Worm (Caenorhabditis elegans): Measurements from ENCODE around the gene drl-1.

drl-1 gene

DNA sequence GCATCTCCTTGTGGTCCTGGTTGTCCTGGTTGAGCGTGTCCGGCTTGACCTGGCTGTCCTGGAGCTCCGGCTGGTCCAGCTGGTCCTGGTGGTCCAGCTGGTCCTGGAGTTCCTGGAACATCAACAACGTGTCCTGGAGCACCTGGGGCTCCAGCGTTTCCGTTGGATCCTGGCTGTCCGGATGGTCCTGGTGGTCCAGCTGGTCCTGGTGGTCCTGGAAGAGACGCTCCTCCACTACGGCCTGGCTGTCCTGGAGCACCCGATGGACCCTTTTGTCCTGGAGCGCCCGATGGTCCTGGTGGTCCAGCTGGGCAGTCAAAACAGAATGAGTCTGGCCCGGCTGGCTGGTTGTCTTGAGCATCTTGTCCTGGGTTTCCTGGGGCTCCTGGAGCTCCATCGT, 781 bp downstream of the drl-1 start:
- no peak for TF ChIP-seq hmg-4 (GFP tag; optimal IDR thresholded peaks at IDR 0.05)
- TF ChIP-seq ceh-36 (tag; optimal IDR thresholded peaks at IDR 0.05), result no peak
- no peak for TF ChIP-seq ets-7 (tag; optimal IDR thresholded peaks at IDR 0.05)

DNA sequence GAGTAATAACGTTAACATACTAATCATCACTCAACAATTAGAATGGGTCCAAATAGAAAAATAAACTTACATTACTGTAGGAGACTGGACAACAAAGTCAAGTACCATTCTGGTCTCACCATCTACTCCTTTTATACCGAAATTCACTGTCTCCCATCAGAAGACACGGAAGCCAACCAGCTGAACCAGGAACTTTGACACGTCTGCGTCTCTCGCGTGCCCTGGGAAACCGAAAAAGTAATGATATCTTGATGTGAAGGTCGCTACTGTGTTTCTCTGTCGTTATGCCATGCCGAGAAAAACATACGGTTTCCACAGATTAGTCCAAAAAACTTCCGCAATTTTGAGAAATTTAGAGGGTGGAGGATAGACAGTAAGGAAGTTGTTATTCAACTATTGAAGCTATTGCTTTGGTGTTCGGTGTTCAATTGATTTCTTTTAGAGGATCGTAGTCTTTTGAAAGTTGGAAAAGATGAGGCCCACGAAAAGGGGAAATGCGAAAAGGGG, 1.8 kb downstream of the drl-1 start, which contains the start of gene col-101:
Gene col-101, minus strand, starts transcription at position 457 of the 507 bp plus-strand sequence.
- TF ChIP-seq tbx-11 (GFP tag; IDR thresholded peaks at IDR 0.05), result no peak
- no peak for TF ChIP-seq ama-1 (optimal IDR thresholded peaks at IDR 0.05)

DNA sequence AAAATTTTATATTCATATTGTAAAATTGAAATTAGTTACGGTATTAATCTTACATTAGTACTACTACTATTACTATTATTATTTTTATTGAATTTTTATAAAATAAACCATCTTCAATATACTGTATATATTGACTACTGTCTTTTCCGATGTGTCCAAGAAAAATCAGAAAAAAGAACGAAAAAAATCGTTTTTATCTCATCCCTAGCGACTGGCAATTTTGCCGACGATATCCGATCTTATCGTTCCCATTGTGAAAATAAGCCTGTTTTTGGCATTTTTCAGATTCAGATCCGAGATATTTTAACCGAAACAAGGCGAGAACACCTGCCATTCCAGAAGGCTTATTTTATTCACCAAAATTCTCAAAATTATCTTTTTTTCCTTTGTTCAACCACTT, 5.7 kb downstream of the drl-1 start, which contains the start of gene F18F11.4:
Gene F18F11.4, plus strand, starts transcription at position 301 of the 400 bp plus-strand sequence.
- no peak for TF ChIP-seq hmg-4 (GFP tag; optimal IDR thresholded peaks at IDR 0.05)
- TF ChIP-seq F13C5.2 (tag; optimal IDR thresholded peaks at IDR 0.05), result no peak
- no peak for TF ChIP-seq ama-1 (optimal IDR thresholded peaks at IDR 0.05)
- no peak for TF ChIP-seq tbx-11 (GFP tag; IDR thresholded peaks at IDR 0.05)
- no peak for TF ChIP-seq hmbx-1 (tag; optimal IDR thresholded peaks at IDR 0.05)
- no peak for TF ChIP-seq B0310.2 (tag; optimal IDR thresholded peaks at IDR 0.05)
- TF ChIP-seq tbx-37 (GFP tag; conservative IDR thresholded peaks at IDR 0.05), result no peak
- no peak for TF ChIP-seq flt-1 (GFP tag; IDR thresholded peaks at IDR 0.05)
- TF ChIP-seq pes-1 (GFP tag; IDR thresholded peaks at IDR 0.05), result no peak
- TF ChIP-seq scrt-1 (GFP tag; IDR thresholded peaks at IDR 0.05), result no peak
- no peak for TF ChIP-seq sea-1 (GFP tag; conservative IDR thresholded peaks at IDR 0.05)
- no peak for TF ChIP-seq tra-4 (tag; optimal IDR thresholded peaks at IDR 0.05)
- no peak for TF ChIP-seq ets-7 (tag; optimal IDR thresholded peaks at IDR 0.05)
- TF ChIP-seq hnd-1 (tag; optimal IDR thresholded peaks at IDR 0.05), result no peak
- TF ChIP-seq ceh-13 (GFP tag; optimal IDR thresholded peaks at IDR 0.05), result no peak
- no peak for TF ChIP-seq aly-1 (tag; optimal IDR thresholded peaks at IDR 0.05)
- no peak for TF ChIP-seq ceh-36 (tag; optimal IDR thresholded peaks at IDR 0.05)

DNA sequence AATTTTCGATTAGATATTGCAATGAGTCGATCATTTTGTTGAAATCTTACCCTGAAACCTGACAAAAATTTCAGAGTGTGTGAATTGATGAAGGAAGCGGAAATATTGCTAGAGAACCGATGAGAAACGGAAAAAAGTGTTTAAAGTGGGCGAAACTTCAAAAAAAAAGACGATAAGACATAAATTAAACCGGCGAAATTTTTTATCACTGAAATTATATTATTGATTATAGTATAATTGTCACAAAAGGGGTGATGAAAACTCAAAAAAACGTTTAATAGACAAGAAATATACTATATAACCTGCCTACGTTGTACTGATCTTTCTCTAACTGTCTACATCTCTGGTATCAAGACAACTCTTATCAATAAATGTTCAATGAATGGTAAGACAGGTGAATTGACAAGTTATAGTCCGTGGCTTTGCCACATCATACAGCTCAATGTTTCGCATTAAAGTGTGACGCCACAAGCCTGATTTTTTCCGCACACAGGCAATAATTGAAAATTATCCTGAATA, 12.3 kb downstream of the drl-1 start, which contains the start of gene pxmp-4:
Gene pxmp-4, minus strand, starts transcription at position 51 of the 519 bp plus-strand sequence.
- TF ChIP-seq ets-7 (tag; optimal IDR thresholded peaks at IDR 0.05) (no peak), ceh-13 (GFP tag; optimal IDR thresholded peaks at IDR 0.05) (no peak), scrt-1 (GFP tag; IDR thresholded peaks at IDR 0.05) (no peak), pes-1 (GFP tag; IDR thresholded peaks at IDR 0.05) (no peak), tbx-11 (GFP tag; IDR thresholded peaks at IDR 0.05) (no peak), hmbx-1 (tag; optimal IDR thresholded peaks at IDR 0.05) (no peak), tra-4 (tag; optimal IDR thresholded peaks at IDR 0.05) (no peak), aly-1 (tag; optimal IDR thresholded peaks at IDR 0.05) (no peak), ama-1 (optimal IDR thresholded peaks at IDR 0.05) (no peak), sea-1 (GFP tag; conservative IDR thresholded peaks at IDR 0.05) (no peak)

DNA sequence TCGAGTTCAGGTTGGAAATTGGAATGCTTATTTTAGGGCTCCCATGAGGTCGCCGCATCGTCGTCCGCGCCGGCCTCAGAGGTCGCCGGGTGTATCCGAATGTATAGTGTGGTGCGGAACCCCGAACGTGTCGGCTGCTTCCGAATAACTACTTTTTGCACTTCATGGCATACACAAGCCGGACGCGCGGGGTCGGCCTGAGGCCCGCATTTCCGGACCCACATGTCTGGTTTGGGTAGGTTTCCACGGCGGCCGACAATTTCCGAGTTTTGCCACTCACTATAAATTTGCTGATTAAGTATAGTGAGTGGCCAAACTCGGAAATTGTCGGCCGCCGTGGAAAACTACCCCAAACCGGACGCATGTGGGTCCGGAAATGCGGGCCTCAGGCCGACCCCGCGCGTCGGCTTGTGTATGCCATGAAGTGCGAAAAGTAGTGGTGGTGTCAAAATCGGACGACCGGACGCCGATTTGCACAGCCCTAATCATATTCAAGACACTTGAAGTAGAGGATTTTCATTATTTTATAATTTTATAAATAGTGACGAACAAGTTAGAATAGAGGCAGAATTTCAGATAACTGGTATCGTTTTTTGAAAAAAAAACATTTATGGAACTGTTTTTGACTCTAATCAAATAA, 13.5 kb downstream of the drl-1 start:
- TF ChIP-seq ama-1 (optimal IDR thresholded peaks at IDR 0.05) (no peak), ceh-13 (GFP tag; optimal IDR thresholded peaks at IDR 0.05) (no peak), scrt-1 (GFP tag; IDR thresholded peaks at IDR 0.05) (no peak), ceh-36 (tag; optimal IDR thresholded peaks at IDR 0.05) (no peak), hnd-1 (tag; optimal IDR thresholded peaks at IDR 0.05) (no peak), F13C5.2 (tag; optimal IDR thresholded peaks at IDR 0.05) (no peak), ets-7 (tag; optimal IDR thresholded peaks at IDR 0.05) (no peak), tbx-37 (GFP tag; conservative IDR thresholded peaks at IDR 0.05) (no peak), hmbx-1 (tag; optimal IDR thresholded peaks at IDR 0.05) (no peak), B0310.2 (tag; optimal IDR thresholded peaks at IDR 0.05) (no peak)

ce11 chrIV:339508-339907, 14.6 kb downstream of the drl-1 start, which contains the start of gene cdh-8:
Gene cdh-8 (plus strand): TSS chrIV:339808.
- no peak for TF ChIP-seq scrt-1 (GFP tag; IDR thresholded peaks at IDR 0.05)

DNA sequence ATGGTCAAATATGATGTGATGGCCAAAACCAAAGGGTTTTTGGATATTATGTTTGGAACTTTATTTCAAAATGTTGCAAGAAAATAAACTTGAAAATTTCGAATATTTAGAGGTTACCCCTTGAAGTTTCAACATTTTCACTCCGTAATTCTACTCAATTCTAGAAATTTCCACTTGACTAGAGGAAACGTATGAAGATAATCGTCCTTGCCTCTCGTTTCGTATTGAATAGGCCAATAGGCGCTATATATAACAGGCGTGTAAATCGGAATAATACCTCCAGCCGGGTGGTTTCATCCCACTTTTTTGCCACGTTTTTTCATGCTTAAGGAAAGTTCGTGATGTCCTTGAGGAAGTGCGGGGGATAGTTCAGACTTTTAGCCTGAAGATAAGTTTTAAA, 18.4 kb downstream of the drl-1 start:
- TF ChIP-seq ceh-13 (GFP tag; optimal IDR thresholded peaks at IDR 0.05) (no peak), tbx-37 (GFP tag; conservative IDR thresholded peaks at IDR 0.05) (no peak), sea-1 (GFP tag; conservative IDR thresholded peaks at IDR 0.05) (no peak), B0310.2 (tag; optimal IDR thresholded peaks at IDR 0.05) (no peak), hmbx-1 (tag; optimal IDR thresholded peaks at IDR 0.05) (no peak), hmg-4 (GFP tag; optimal IDR thresholded peaks at IDR 0.05) (no peak), flt-1 (GFP tag; IDR thresholded peaks at IDR 0.05) (no peak)

- no peak for TF ChIP-seq aly-1 (tag; optimal IDR thresholded peaks at IDR 0.05)
- no peak for TF ChIP-seq tbx-11 (GFP tag; IDR thresholded peaks at IDR 0.05)
- TF ChIP-seq ets-7 (tag; optimal IDR thresholded peaks at IDR 0.05), result no peak
- TF ChIP-seq sea-1 (GFP tag; conservative IDR thresholded peaks at IDR 0.05), result no peak
- TF ChIP-seq tbx-37 (GFP tag; conservative IDR thresholded peaks at IDR 0.05), result no peak
- no peak for TF ChIP-seq hmbx-1 (tag; optimal IDR thresholded peaks at IDR 0.05)
Measured at ce11 chrIV:364983-365382, 40.1 kb downstream of the drl-1 start.

- TF ChIP-seq flt-1 (GFP tag; IDR thresholded peaks at IDR 0.05) (no peak), B0310.2 (tag; optimal IDR thresholded peaks at IDR 0.05) (no peak), hnd-1 (tag; optimal IDR thresholded peaks at IDR 0.05) (no peak), tra-4 (tag; optimal IDR thresholded peaks at IDR 0.05) (no peak), aly-1 (tag; optimal IDR thresholded peaks at IDR 0.05) (no peak), sea-1 (GFP tag; conservative IDR thresholded peaks at IDR 0.05) (no peak), ceh-13 (GFP tag; optimal IDR thresholded peaks at IDR 0.05) (no peak), tbx-37 (GFP tag; conservative IDR thresholded peaks at IDR 0.05) (no peak), tbx-11 (GFP tag; IDR thresholded peaks at IDR 0.05) (no peak), hmbx-1 (tag; optimal IDR thresholded peaks at IDR 0.05) (no peak), ama-1 (optimal IDR thresholded peaks at IDR 0.05) (no peak), ceh-36 (tag; optimal IDR thresholded peaks at IDR 0.05) (no peak), F13C5.2 (tag; optimal IDR thresholded peaks at IDR 0.05) (no peak), scrt-1 (GFP tag; IDR thresholded peaks at IDR 0.05) (no peak)
Measured at ce11 chrIV:366406-366805, 41.5 kb downstream of the drl-1 start.

Measured in whole organism, early embryonic.